Fruit fly (Drosophila melanogaster) whole organism, wandering third instar larva: Measurements from ENCODE around the gene Cap-D3.
A peak's percentile ranks its signal among the peaks of the same experiment; 100 is the strongest.

Experiments
- Abd-B ChIP-seq: fragments of >200 bp; optimal IDR thresholded peaks from 2 replicates; lab custom pipeline; 2017; ENCODE audit warnings: missing biosample characterization, missing genetic modification characterization
- Rel ChIP-seq, 2 experiments: fragments of 200-800 bp; sonication (Bioruptor generic) in 1 of 2; optimal IDR thresholded peaks; 2 replicates in 1 of 2; 3 replicates in 1 of 2; lab custom pipeline; 2016 to 2019; ENCODE audit warnings: mild to moderate bottlenecking in 2 of 2, missing biosample characterization in 2 of 2, missing genetic modification characterization in 2 of 2, moderate library complexity in 1 of 2
- h ChIP-seq: fragments of 200-800 bp; sonication (Bioruptor generic); optimal IDR thresholded peaks from 3 replicates; lab custom pipeline; 2016; ENCODE audit warnings: missing biosample characterization, mild to moderate bottlenecking, missing genetic modification characterization
- lola ChIP-seq: fragments of >200 bp; optimal IDR thresholded peaks from 2 replicates; lab custom pipeline; 2017; ENCODE audit warnings: missing biosample characterization, missing genetic modification characterization
- pan ChIP-seq: fragments of >200 bp; optimal IDR thresholded peaks from 2 replicates; lab custom pipeline; 2017
- tai ChIP-seq: sonication (Bioruptor generic); optimal IDR thresholded peaks from 2 replicates; lab custom pipeline; 2016; ENCODE audit warnings: missing biosample characterization, missing genetic modification characterization

dm6 chr2L:5523848-5524473, 1.7 kb upstream of the Cap-D3 start, which contains the start of the genes Vps52 and Elp4:
- TF ChIP-seq Abd-B (GFP tag; lab: Kevin White, UChicago) (no peak), h (GFP tag; lab: Kevin White, UChicago) (no peak), tai (GFP tag; lab: Kevin White, UChicago) (no peak), lola (GFP tag; lab: Kevin White, UChicago) (no peak), pan (lab: Kevin White, UChicago) (no peak), Rel (GFP tag; optimal IDR thresholded peaks at IDR 0.05; lab: Kevin White, UChicago) (no peak), Rel (tag; optimal IDR thresholded peaks at IDR 0.05; lab: Kevin White, UChicago) (peak; percentile 31)
